Worm (Caenorhabditis elegans): Measurements from ENCODE around the gene mltn-6.

DNA sequence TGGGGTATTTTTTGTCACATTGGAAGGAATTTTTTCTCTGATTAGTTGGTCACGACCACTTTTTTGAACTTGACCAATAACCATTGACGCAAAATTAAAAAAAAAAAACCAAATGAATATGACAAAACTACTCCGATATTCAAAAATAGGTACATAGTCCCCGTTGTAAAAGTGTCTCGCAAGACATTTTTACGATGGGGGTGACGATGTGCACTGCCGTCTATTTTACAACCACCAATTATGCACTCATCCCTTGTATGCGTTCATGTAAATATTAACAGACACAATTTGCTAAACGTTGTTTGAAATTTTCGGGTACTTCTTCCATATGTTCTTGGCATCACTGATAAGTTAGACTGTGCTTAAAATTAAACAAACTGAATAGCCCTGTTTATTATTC is 35.0 kb downstream of the mltn-6 start, which contains the start of gene scl-27:
- TF ChIP-seq ets-7 (tag; optimal IDR thresholded peaks at IDR 0.05), result no peak
- TF ChIP-seq ama-1 (optimal IDR thresholded peaks at IDR 0.05), result no peak
- no peak for TF ChIP-seq sea-1 (GFP tag; conservative IDR thresholded peaks at IDR 0.05)

Measured in whole organism, early embryonic.